Fruit fly (Drosophila melanogaster) whole organism, embryonic: Measurements from ENCODE around the gene CG15142.

Source experiments
- Adf1 ChIP-seq: fragments of 200-800 bp; sonication (Bioruptor generic); IDR thresholded peaks from 2 replicates; pipeline ENCODE4 v1.3.6; 2022; ENCODE audit warnings: missing biosample characterization, missing genetic modification characterization
- Bteb2 ChIP-seq: fragments of 200-800 bp; sonication (Bioruptor generic); optimal IDR thresholded peaks from 2 replicates; lab custom pipeline; 2016; ENCODE audit warnings: missing biosample characterization, missing genetic modification characterization
- CG10321 ChIP-seq: fragments of 200-800 bp; sonication (Bioruptor generic); IDR thresholded peaks from 2 replicates; pipeline ENCODE4 v1.3.6; 2022; ENCODE audit warnings: missing biosample characterization, missing genetic modification characterization
- CG10543 ChIP-seq: fragments of 200-800 bp; sonication (Bioruptor generic); optimal IDR thresholded peaks from 3 replicates; lab custom pipeline; 2017; ENCODE audit warnings: missing biosample characterization, mild to moderate bottlenecking, missing genetic modification characterization, moderate library complexity
- CG12071 ChIP-seq: fragments of 200-800 bp; sonication (Bioruptor generic); optimal IDR thresholded peaks from 3 replicates; lab custom pipeline; 2018; ENCODE audit warnings: missing biosample characterization, mild to moderate bottlenecking, missing genetic modification characterization
- CG12236 ChIP-seq: fragments of 200-800 bp; sonication (Bioruptor generic); optimal IDR thresholded peaks from 2 replicates; lab custom pipeline; 2016; ENCODE audit warnings: missing biosample characterization, missing genetic modification characterization
- CG14014 ChIP-seq: fragments of 200-800 bp; sonication (Bioruptor generic); IDR thresholded peaks from 2 replicates; pipeline ENCODE4 v1.3.6; 2022; ENCODE audit warnings: missing biosample characterization, missing genetic modification characterization
- CG15601 ChIP-seq: fragments of 200-800 bp; sonication (Bioruptor generic); optimal IDR thresholded peaks from 3 replicates; lab custom pipeline; 2019; ENCODE audit warnings: missing biosample characterization, mild to moderate bottlenecking, missing genetic modification characterization, moderate library complexity
- CG17385 ChIP-seq: fragments of 200-800 bp; sonication (Bioruptor generic); optimal IDR thresholded peaks from 3 replicates; lab custom pipeline; 2018; ENCODE audit warnings: missing biosample characterization, mild to moderate bottlenecking, missing genetic modification characterization
- CG2129 ChIP-seq: fragments of 200-800 bp; sonication (Bioruptor generic); IDR thresholded peaks from 2 replicates; pipeline ENCODE4 v1.3.6; 2022; ENCODE audit warnings: missing biosample characterization, missing genetic modification characterization; ENCODE audit not compliant: partially characterized antibody
- CG2678 ChIP-seq: fragments of 200-800 bp; sonication (Bioruptor generic); optimal IDR thresholded peaks from 3 replicates; lab custom pipeline; 2019; ENCODE audit warnings: missing biosample characterization, mild to moderate bottlenecking, missing genetic modification characterization, moderate library complexity
- CG30403 ChIP-seq: fragments of 200-800 bp; sonication (Bioruptor generic); optimal IDR thresholded peaks from 3 replicates; lab custom pipeline; 2016; ENCODE audit warnings: missing biosample characterization, missing genetic modification characterization
- CG4360 ChIP-seq: fragments of 200-800 bp; sonication (Bioruptor generic); IDR thresholded peaks from 2 replicates; pipeline ENCODE4 v1.3.6; 2022; ENCODE audit warnings: missing biosample characterization, missing genetic modification characterization
- CG43689 ChIP-seq: fragments of 200-800 bp; sonication (Bioruptor generic); IDR thresholded peaks from 2 replicates; pipeline ENCODE4 v1.3.6; 2022; ENCODE audit warnings: missing biosample characterization, missing genetic modification characterization
- CG6272 ChIP-seq: fragments of 200-800 bp; sonication (Bioruptor generic); IDR thresholded peaks from 2 replicates; pipeline ENCODE4 v1.3.6; 2022; ENCODE audit warnings: missing biosample characterization, missing genetic modification characterization
- CG7786 ChIP-seq: fragments of 200-800 bp; sonication (Bioruptor generic); optimal IDR thresholded peaks from 2 replicates; lab custom pipeline; 2016; ENCODE audit warnings: missing biosample characterization, missing genetic modification characterization
- CG8290 ChIP-seq, 3 experiments: fragments of 200-800 bp; sonication (Bioruptor generic); optimal IDR thresholded peaks; 2 replicates each; lab custom pipeline; 2016 to 2019; ENCODE audit warnings: missing biosample characterization in 3 of 3, missing genetic modification characterization in 3 of 3, mild to moderate bottlenecking in 2 of 3, moderate library complexity in 1 of 3
- CTCF ChIP-seq: fragments of 200-800 bp; sonication (Bioruptor generic); optimal IDR thresholded peaks from 2 replicates; lab custom pipeline; 2017; ENCODE audit warnings: missing biosample characterization, mild to moderate bottlenecking, missing genetic modification characterization, moderate library complexity
- HHEX ChIP-seq: fragments of 200-800 bp; sonication (Bioruptor generic); optimal IDR thresholded peaks from 3 replicates; lab custom pipeline; 2017; ENCODE audit warnings: missing biosample characterization, mild to moderate bottlenecking, missing genetic modification characterization, missing genetic modification reagents
- Hmr ChIP-seq: fragments of 200-800 bp; sonication (Bioruptor generic); optimal IDR thresholded peaks from 3 replicates; lab custom pipeline; 2017; ENCODE audit warnings: mild to moderate bottlenecking, missing biosample characterization, missing genetic modification reagents, missing genetic modification characterization
- Lim3 ChIP-seq: fragments of 200-800 bp; sonication (Bioruptor generic); IDR thresholded peaks from 2 replicates; pipeline ENCODE4 v1.3.6; 2022; ENCODE audit warnings: missing biosample characterization, missing genetic modification characterization
- Mad ChIP-seq: fragments of 200-800 bp; sonication (Bioruptor generic); optimal IDR thresholded peaks from 2 replicates; lab custom pipeline; 2016; ENCODE audit warnings: missing biosample characterization, missing genetic modification characterization
- Neu2 ChIP-seq: fragments of 200-800 bp; sonication (Bioruptor generic); optimal IDR thresholded peaks from 3 replicates; lab custom pipeline; 2016; ENCODE audit warnings: missing biosample characterization, missing genetic modification characterization, borderline replicate concordance
- Oli ChIP-seq: fragments of 200-800 bp; sonication (Bioruptor generic); optimal IDR thresholded peaks from 2 replicates; lab custom pipeline; 2018; ENCODE audit warnings: missing biosample characterization, mild to moderate bottlenecking, missing genetic modification characterization, moderate library complexity
- Spps ChIP-seq: fragments of 200-800 bp; sonication (Bioruptor generic); optimal IDR thresholded peaks from 2 replicates; lab custom pipeline; 2018; ENCODE audit warnings: missing biosample characterization, mild to moderate bottlenecking, missing genetic modification characterization
- Taf1 ChIP-seq: fragments of 200-800 bp; sonication (Bioruptor generic); IDR thresholded peaks from 2 replicates; pipeline ENCODE4 v1.3.6; 2022; ENCODE audit warnings: missing biosample characterization, missing genetic modification characterization
- abd-A ChIP-seq: fragments of 200-800 bp; sonication (Bioruptor generic); optimal IDR thresholded peaks from 3 replicates; lab custom pipeline; 2019; ENCODE audit warnings: missing biosample characterization, mild to moderate bottlenecking, missing genetic modification characterization, moderate library complexity
- ap ChIP-seq: fragments of 200-800 bp; sonication (Bioruptor generic); IDR thresholded peaks from 2 replicates; pipeline ENCODE4 v1.3.6; 2022; ENCODE audit warnings: missing biosample characterization, missing genetic modification characterization
- ara ChIP-seq: fragments of 200-800 bp; sonication (Bioruptor generic); IDR thresholded peaks from 2 replicates; pipeline ENCODE4 v1.3.6; 2022; ENCODE audit warnings: missing biosample characterization, missing genetic modification characterization
- bbx ChIP-seq: fragments of 200-800 bp; sonication (Bioruptor generic); IDR thresholded peaks from 2 replicates; pipeline ENCODE4 v1.3.6; 2022; ENCODE audit warnings: missing biosample characterization, missing genetic modification characterization; ENCODE audit not compliant: partially characterized antibody
- cas ChIP-seq: fragments of 200-800 bp; sonication (Bioruptor generic); IDR thresholded peaks from 2 replicates; pipeline ENCODE4 v1.3.6; 2022; ENCODE audit warnings: missing biosample characterization, missing genetic modification characterization
- ci ChIP-seq: fragments of 200-800 bp; sonication (Bioruptor generic); IDR thresholded peaks from 3 replicates; pipeline ENCODE4 v1.3.6; 2022; ENCODE audit warnings: missing biosample characterization, missing genetic modification characterization
- crp ChIP-seq, 2 experiments: fragments of 200-800 bp; sonication (Bioruptor generic); optimal IDR thresholded peaks; 2 replicates in 1 of 2; 3 replicates in 1 of 2; lab custom pipeline; 2017; ENCODE audit warnings: missing biosample characterization in 2 of 2, missing genetic modification characterization in 2 of 2, mild to moderate bottlenecking in 1 of 2, moderate library complexity in 1 of 2
- fd102C ChIP-seq: fragments of 200-800 bp; sonication (Bioruptor generic); optimal IDR thresholded peaks from 2 replicates; lab custom pipeline; 2018; ENCODE audit warnings: missing biosample characterization, mild to moderate bottlenecking, missing genetic modification characterization, moderate library complexity
- gfzf ChIP-seq: fragments of 200-800 bp; sonication (Bioruptor generic); optimal IDR thresholded peaks from 2 replicates; lab custom pipeline; 2016; ENCODE audit warnings: missing biosample characterization, mild to moderate bottlenecking, missing genetic modification characterization, moderate library complexity
- gt ChIP-seq: fragments of 200-800 bp; sonication (Bioruptor generic); IDR thresholded peaks from 2 replicates; pipeline ENCODE4 v1.3.6; 2022; ENCODE audit warnings: missing biosample characterization, missing genetic modification characterization
- hb ChIP-seq: fragments of 200-800 bp; sonication (Bioruptor generic); IDR thresholded peaks from 3 replicates; pipeline ENCODE4 v1.3.6; 2022; ENCODE audit warnings: missing biosample characterization, missing genetic modification characterization; ENCODE audit not compliant: partially characterized antibody
- knrl ChIP-seq: fragments of 200-800 bp; sonication (Bioruptor generic); IDR thresholded peaks from 3 replicates; pipeline ENCODE4 v1.3.6; 2022; ENCODE audit warnings: missing biosample characterization, missing genetic modification characterization; ENCODE audit not compliant: partially characterized antibody
- onecut ChIP-seq: fragments of 200-800 bp; sonication (Bioruptor generic); IDR thresholded peaks from 2 replicates; pipeline ENCODE4 v1.3.6; 2022; ENCODE audit warnings: missing biosample characterization, missing genetic modification characterization
- pan ChIP-seq, 4 experiments: fragments of >200 bp in 3 of 4; fragments of 200-800 bp in 1 of 4; sonication (Bioruptor generic) in 1 of 4; optimal IDR thresholded peaks in 3 of 4; IDR thresholded peaks in 1 of 4; 2 replicates each; pipeline versions ENCODE4 v1.3.6 to Lab custom; 2017 to 2022; ENCODE audit warnings: missing biosample characterization in 2 of 4, missing genetic modification characterization in 2 of 4, mixed read lengths in 1 of 4
- peb ChIP-seq: fragments of 200-800 bp; sonication (Bioruptor generic); IDR thresholded peaks from 2 replicates; pipeline ENCODE4 v1.3.6; 2022; ENCODE audit warnings: missing biosample characterization, missing genetic modification characterization
- prd ChIP-seq, 3 experiments: fragments of >200 bp in 2 of 3; fragments of 200-800 bp in 1 of 3; sonication (Bioruptor generic) in 1 of 3; optimal IDR thresholded peaks in 2 of 3; IDR thresholded peaks in 1 of 3; 2 replicates in 2 of 3; 3 replicates in 1 of 3; pipeline versions ENCODE4 v1.3.6 to Lab custom; 2017 to 2022; ENCODE audit warnings: missing biosample characterization in 1 of 3, missing genetic modification characterization in 1 of 3
- row ChIP-seq: fragments of 200-800 bp; sonication (Bioruptor generic); IDR thresholded peaks from 3 replicates; pipeline ENCODE4 v1.3.6; 2022; ENCODE audit warnings: missing biosample characterization, missing genetic modification characterization
- sc ChIP-seq, 3 experiments: fragments of >200 bp in 2 of 3; fragments of 200-800 bp in 1 of 3; sonication (Bioruptor generic) in 1 of 3; optimal IDR thresholded peaks; 2 replicates in 2 of 3; 3 replicates in 1 of 3; lab custom pipeline; 2017; ENCODE audit warnings: mild to moderate bottlenecking in 1 of 3, missing biosample characterization in 1 of 3, missing genetic modification characterization in 1 of 3, missing genetic modification reagents in 1 of 3
- sim ChIP-seq: fragments of 200-800 bp; sonication (Bioruptor generic); IDR thresholded peaks from 2 replicates; pipeline ENCODE4 v1.3.6; 2022; ENCODE audit warnings: missing biosample characterization, missing genetic modification characterization
- trem ChIP-seq: fragments of 200-800 bp; optimal IDR thresholded peaks from 3 replicates; lab custom pipeline; 2019; ENCODE audit warnings: missing biosample characterization, mild to moderate bottlenecking, missing genetic modification characterization, moderate library complexity
- tx ChIP-seq: fragments of 200-800 bp; sonication (Bioruptor generic); optimal IDR thresholded peaks from 2 replicates; lab custom pipeline; 2016; ENCODE audit warnings: missing biosample characterization, missing genetic modification characterization
- zfh2 ChIP-seq: fragments of 200-800 bp; sonication (Bioruptor generic); optimal IDR thresholded peaks from 2 replicates; lab custom pipeline; 2016; ENCODE audit warnings: missing biosample characterization, missing genetic modification characterization

The CG15142 gene

DNA sequence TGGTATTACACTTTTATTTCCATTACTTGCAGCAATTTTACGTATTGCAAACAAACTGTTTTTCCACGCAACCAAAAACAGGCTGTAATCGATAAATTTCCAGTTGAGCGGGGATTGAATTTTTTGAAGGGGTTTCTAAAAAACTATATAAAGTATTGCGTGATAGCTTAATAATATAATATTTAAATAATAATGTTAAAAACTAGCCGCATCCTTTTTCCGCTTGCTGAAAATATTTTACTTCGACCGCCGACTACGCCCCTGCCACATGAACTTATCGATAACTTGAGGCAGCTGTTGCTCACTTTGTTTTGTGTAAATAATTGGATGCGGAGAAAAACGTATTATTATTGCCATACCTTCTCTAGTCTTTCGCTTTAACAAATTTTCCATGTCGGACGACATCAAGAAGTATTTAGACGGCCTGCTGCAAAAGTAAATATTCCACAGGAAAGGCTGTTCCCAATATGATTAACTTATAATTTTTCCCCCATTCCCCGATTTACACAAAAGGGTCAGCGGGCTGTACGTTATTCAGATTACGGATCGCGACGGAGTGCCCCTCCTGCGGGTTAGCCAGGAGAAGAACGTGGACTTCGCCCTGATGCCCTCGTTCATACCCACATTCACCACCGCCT is 17.6 kb downstream of the CG15142 start, which contains the start of the genes fws and Lamtor3 (continued):
- TF ChIP-seq abd-A (tag; lab: Kevin White, UChicago): no peak
- peak; percentile 87 for TF ChIP-seq CG10321 (GFP tag; lab: Robert Waterston, UW)
- TF ChIP-seq gfzf (GFP tag; lab: Kevin White, UChicago): no peak
- peak; percentile 99 for TF ChIP-seq Hmr (GFP tag; lab: Kevin White, UChicago)
- TF ChIP-seq bbx (GFP tag; lab: Robert Waterston, UW): no peak
- TF ChIP-seq trem (tag; lab: Kevin White, UChicago): peak; percentile 95
- no peak for TF ChIP-seq CG10543
- peak; percentile 89 for TF ChIP-seq Adf1 (GFP tag; lab: Robert Waterston, UW)
- peak; percentile 99 for TF ChIP-seq Taf1 (GFP tag; lab: Robert Waterston, UW)
- peak; percentile 95 for TF ChIP-seq CG15601 (tag; lab: Kevin White, UChicago)
- TF ChIP-seq Lim3 (GFP tag; lab: Robert Waterston, UW): peak; percentile 97
- no peak for TF ChIP-seq CG2129 (GFP tag; lab: Robert Waterston, UW)
- peak; percentile 87 for TF ChIP-seq tx (GFP tag; lab: Kevin White, UChicago)
- TF ChIP-seq CG12071 (GFP tag; lab: Kevin White, UChicago): peak; percentile 95
- no peak for TF ChIP-seq pan (optimal IDR thresholded peaks at IDR 0.05; lab: Kevin White, UChicago)
- TF ChIP-seq pan (GFP tag; optimal IDR thresholded peaks at IDR 0.05 in 1 of 2, IDR thresholded peaks at IDR 0.05 in 1 of 2): peak in 1 of 2 experiments; percentile 100
- TF ChIP-seq CG7786: peak; percentile 90
- TF ChIP-seq CG14014 (GFP tag; lab: Robert Waterston, UW): peak; percentile 99
- no peak for TF ChIP-seq prd (optimal IDR thresholded peaks at IDR 0.05; lab: Kevin White, UChicago)
- peak; percentile 100 for TF ChIP-seq prd (GFP tag; IDR thresholded peaks at IDR 0.05; lab: Robert Waterston, UW)
- peak; percentile 99 for TF ChIP-seq ara (GFP tag; lab: Robert Waterston, UW)
- peak; percentile 64 for TF ChIP-seq CTCF (GFP tag; lab: Kevin White, UChicago)
- TF ChIP-seq peb (GFP tag; lab: Robert Waterston, UW): peak; percentile 98
- TF ChIP-seq hb (GFP tag; lab: Robert Waterston, UW): no peak
- TF ChIP-seq knrl: 0 out of 3 replicates have a peak, but pooled peaks have one; percentile 32
- peak; percentile 96 for TF ChIP-seq CG17385 (GFP tag; lab: Kevin White, UChicago)
- peak; percentile 99 for TF ChIP-seq Oli
- TF ChIP-seq gt (GFP tag; lab: Robert Waterston, UW): peak; percentile 98
- peak; percentile 90 for TF ChIP-seq CG4360 (GFP tag; lab: Robert Waterston, UW)
- peak; percentile 90 for TF ChIP-seq Bteb2 (GFP tag; lab: Kevin White, UChicago)
- peak; percentile 57 for TF ChIP-seq CG12236 (GFP tag; lab: Kevin White, UChicago)
- TF ChIP-seq row: peak; percentile 99
- peak; percentile 96 for TF ChIP-seq Spps (tag; lab: Kevin White, UChicago)
- TF ChIP-seq CG8290 (GFP tag; optimal IDR thresholded peaks at IDR 0.05; lab: Kevin White, UChicago): peak; percentile 77
- peak in 1 of 2 experiments; percentile 84 for TF ChIP-seq CG8290 (tag; optimal IDR thresholded peaks at IDR 0.05; lab: Kevin White, UChicago)
- peak; percentile 97 for TF ChIP-seq zfh2 (GFP tag; lab: Kevin White, UChicago)
- TF ChIP-seq Neu2: no peak
- peak; percentile 94 for TF ChIP-seq onecut (GFP tag; lab: Robert Waterston, UW)
- TF ChIP-seq Mad (GFP tag; lab: Kevin White, UChicago): peak; percentile 96
- TF ChIP-seq ci (GFP tag; lab: Robert Waterston, UW): peak; percentile 99
- peak; percentile 99 for TF ChIP-seq CG6272 (GFP tag; lab: Robert Waterston, UW)
- peak; percentile 97 for TF ChIP-seq sim (GFP tag; lab: Robert Waterston, UW)
- no peak for TF ChIP-seq sc (optimal IDR thresholded peaks at IDR 0.05; lab: Kevin White, UChicago)
- TF ChIP-seq sc (GFP tag; optimal IDR thresholded peaks at IDR 0.05; lab: Kevin White, UChicago): peak; percentile 98
- TF ChIP-seq crp (GFP tag; optimal IDR thresholded peaks at IDR 0.05; lab: Kevin White, UChicago): peak in 1 of 2 experiments; percentile 87
- peak; percentile 96 for TF ChIP-seq CG30403 (GFP tag; lab: Kevin White, UChicago)
- peak; percentile 82 for TF ChIP-seq fd102C (GFP tag; lab: Kevin White, UChicago)
- peak; percentile 98 for TF ChIP-seq cas (GFP tag; lab: Robert Waterston, UW)
- peak; percentile 98 for TF ChIP-seq HHEX (GFP tag; lab: Kevin White, UChicago)
- peak; percentile 98 for TF ChIP-seq CG2678 (tag; lab: Kevin White, UChicago)
- peak; percentile 98 for TF ChIP-seq CG43689
- peak; percentile 98 for TF ChIP-seq ap
